Worm (Caenorhabditis elegans) whole organism, mixed stage, embryonic: ENCODE results near the gene cua-1.
"Not testable (repeated sequence)": the region's sequence is repeated elsewhere in the genome, so short reads cannot be mapped to it uniquely, and the experiment has no call there.

ENCODE experiments used
- ces-1 ChIP-seq: fragments of 150-350 bp; optimal IDR thresholded peaks from 2 replicates; lab custom pipeline; 2014; ENCODE audit warnings: missing biosample characterization, missing genetic modification reagents, missing genetic modification characterization
- cnd-1 ChIP-seq: fragments of 200-800 bp; sonication (Bioruptor generic); optimal IDR thresholded peaks from 2 replicates; lab custom pipeline; 2018; ENCODE audit warnings: mild to moderate bottlenecking, missing genetic modification characterization, missing compliant biosample characterization
- elt-1 ChIP-seq: sonication (generic microtip); optimal IDR thresholded peaks from 2 replicates; lab custom pipeline; 2017; ENCODE audit warnings: missing genetic modification characterization, mild to moderate bottlenecking, missing compliant biosample characterization, antibody characterized with exemption, moderate library complexity, borderline replicate concordance; ENCODE audit not compliant: insufficient read depth
- lsy-2 ChIP-seq: fragments of 150-350 bp; optimal IDR thresholded peaks from 2 replicates; lab custom pipeline; 2014; ENCODE audit warnings: missing biosample characterization, missing genetic modification characterization
- mep-1 ChIP-seq: fragments of 150-350 bp; optimal IDR thresholded peaks from 2 replicates; lab custom pipeline; 2017; ENCODE audit warnings: missing biosample characterization, missing genetic modification reagents, missing genetic modification characterization, inconsistent platforms
- mls-2 ChIP-seq: sonication (generic microtip); optimal IDR thresholded peaks from 2 replicates; lab custom pipeline; 2016; ENCODE audit warnings: mild to moderate bottlenecking, missing genetic modification characterization, moderate library complexity, missing compliant biosample characterization
- nhr-12 ChIP-seq: fragments of 150-350 bp; optimal IDR thresholded peaks from 2 replicates; lab custom pipeline; 2014; ENCODE audit warnings: missing biosample characterization, missing genetic modification characterization
- nhr-2 ChIP-seq: fragments of 150-350 bp; optimal IDR thresholded peaks from 2 replicates; lab custom pipeline; 2014; ENCODE audit warnings: missing biosample characterization, missing genetic modification characterization
- nhr-28 ChIP-seq: fragments of 150-350 bp; optimal IDR thresholded peaks from 2 replicates; lab custom pipeline; 2014; ENCODE audit warnings: missing biosample characterization, missing genetic modification characterization
- nhr-76 ChIP-seq: sonication (generic microtip); optimal IDR thresholded peaks from 2 replicates; lab custom pipeline; 2017; ENCODE audit warnings: missing biosample characterization, missing genetic modification characterization
- pha-4 ChIP-seq: fragments of 150-350 bp; optimal IDR thresholded peaks from 2 replicates; lab custom pipeline; 2018; ENCODE audit warnings: missing biosample characterization, missing genetic modification reagents, missing genetic modification characterization
- unc-39 ChIP-seq: fragments of 150-350 bp; optimal IDR thresholded peaks from 2 replicates; lab custom pipeline; 2014; ENCODE audit warnings: missing biosample characterization, missing genetic modification characterization
- zip-8 ChIP-seq: fragments of 150-350 bp; optimal IDR thresholded peaks from 2 replicates; lab custom pipeline; 2014; ENCODE audit warnings: missing biosample characterization, missing genetic modification characterization
- ztf-11 ChIP-seq: fragments of 150-350 bp; optimal IDR thresholded peaks from 2 replicates; lab custom pipeline; 2014; ENCODE audit warnings: missing biosample characterization, missing genetic modification characterization

- not testable (repeated sequence) for TF ChIP-seq elt-1; unc-39 (tag; lab: Kevin White, UChicago); nhr-28 (tag; lab: Kevin White, UChicago); mep-1 (tag; lab: Kevin White, UChicago); cnd-1; pha-4 (tag; lab: Kevin White, UChicago); zip-8 (tag; lab: Kevin White, UChicago); ztf-11 (tag; lab: Kevin White, UChicago); nhr-12 (tag; lab: Kevin White, UChicago); lsy-2; ces-1 (GFP tag; lab: Kevin White, UChicago); nhr-76 (tag; lab: Kevin White, UChicago); mls-2; nhr-2 (tag; lab: Kevin White, UChicago)
Observed at ce11 chrIII:13498899-13499298, 43.8 kb upstream of the cua-1 start, which contains the start of gene T28A8.6.
